Worm (Caenorhabditis elegans) whole organism, L4 larva: ENCODE results near the gene kars-1.
A peak's percentile ranks its signal among the peaks of the same experiment; 100 is the strongest.

Experiments used
- F26F4.8 ChIP-seq: fragments of 200-800 bp; sonication (Bioruptor generic); conservative IDR thresholded peaks from 2 replicates; pipeline ENCODE4 v1.3.6; 2022; ENCODE audit warnings: missing genetic modification characterization, missing compliant biosample characterization
- F37D6.2 ChIP-seq: sonication (generic microtip); optimal IDR thresholded peaks from 2 replicates; lab custom pipeline; 2016; ENCODE audit warnings: mild to moderate bottlenecking, missing genetic modification characterization, missing compliant biosample characterization
- ama-1 ChIP-seq: fragments of 150-350 bp; optimal IDR thresholded peaks from 2 replicates; lab custom pipeline; 2014; ENCODE audit warnings: inconsistent platforms, mixed read lengths
- arid-1 ChIP-seq: fragments of 200-800 bp; sonication (Bioruptor generic); conservative IDR thresholded peaks from 2 replicates; pipeline ENCODE4 v1.3.6; 2022; ENCODE audit warnings: missing genetic modification reagents, missing genetic modification characterization, missing compliant biosample characterization
- attf-4 ChIP-seq: sonication (generic microtip); optimal IDR thresholded peaks from 3 replicates; lab custom pipeline; 2017; ENCODE audit warnings: missing biosample characterization, missing genetic modification characterization
- ceh-20 ChIP-seq: fragments of 200-800 bp; sonication (Bioruptor generic); IDR thresholded peaks from 2 replicates; pipeline ENCODE4 v1.3.6; 2022; ENCODE audit warnings: missing genetic modification reagents, missing genetic modification characterization, missing compliant biosample characterization
- ceh-28 ChIP-seq: fragments of 150-350 bp; optimal IDR thresholded peaks from 2 replicates; lab custom pipeline; 2014; ENCODE audit warnings: missing biosample characterization, missing genetic modification reagents, missing genetic modification characterization
- ceh-44 ChIP-seq: fragments of 200-800 bp; sonication (Bioruptor generic); IDR thresholded peaks from 2 replicates; pipeline ENCODE4 v1.3.6; 2022; ENCODE audit warnings: missing genetic modification reagents, missing genetic modification characterization, missing compliant biosample characterization
- cey-2 ChIP-seq: sonication (generic microtip); optimal IDR thresholded peaks from 3 replicates; lab custom pipeline; 2017; ENCODE audit warnings: missing genetic modification characterization, mild to moderate bottlenecking, missing compliant biosample characterization, antibody characterized with exemption, borderline replicate concordance; ENCODE audit not compliant: insufficient read depth
- daf-12 ChIP-seq: fragments of 150-350 bp; optimal IDR thresholded peaks from 2 replicates; lab custom pipeline; 2014; ENCODE audit warnings: missing biosample characterization, missing genetic modification reagents, missing genetic modification characterization
- daf-8 ChIP-seq: fragments of 200-800 bp; sonication (Bioruptor generic); IDR thresholded peaks from 2 replicates; pipeline ENCODE4 v1.3.6; 2022; ENCODE audit warnings: missing genetic modification characterization, missing compliant biosample characterization
- egl-27 ChIP-seq: sonication (generic microtip); optimal IDR thresholded peaks from 3 replicates; lab custom pipeline; 2017; ENCODE audit warnings: missing biosample characterization, missing genetic modification reagents, missing genetic modification characterization
- egl-43 ChIP-seq: fragments of 200-800 bp; sonication (Bioruptor generic); IDR thresholded peaks from 2 replicates; pipeline ENCODE4 v1.3.6; 2022; ENCODE audit warnings: missing genetic modification reagents, missing genetic modification characterization, missing compliant biosample characterization
- fos-1 ChIP-seq: fragments of 150-350 bp; optimal IDR thresholded peaks from 2 replicates; lab custom pipeline; 2014; ENCODE audit warnings: missing biosample characterization, missing genetic modification characterization
- hif-1 ChIP-seq, 2 experiments: sonication (generic microtip); optimal IDR thresholded peaks; 2 replicates each; lab custom pipeline; 2016 to 2017; ENCODE audit warnings: missing compliant biosample characterization in 2 of 2, missing genetic modification characterization in 2 of 2, missing genetic modification reagents in 2 of 2, missing genotype in 2 of 2, mild to moderate bottlenecking in 1 of 2
- hlh-11 ChIP-seq: fragments of 200-800 bp; sonication (Bioruptor generic); optimal IDR thresholded peaks from 2 replicates; lab custom pipeline; 2018; ENCODE audit warnings: mild to moderate bottlenecking, missing genetic modification characterization, missing compliant biosample characterization
- hlh-30 ChIP-seq: sonication (generic microtip); optimal IDR thresholded peaks from 2 replicates; lab custom pipeline; 2017; ENCODE audit warnings: antibody characterized with exemption, mild to moderate bottlenecking, missing genetic modification characterization, missing compliant biosample characterization; ENCODE audit not compliant: insufficient read depth
- jun-1 ChIP-seq: fragments of 150-350 bp; optimal IDR thresholded peaks from 2 replicates; lab custom pipeline; 2014; ENCODE audit warnings: missing biosample characterization, missing genetic modification reagents, missing genetic modification characterization
- lin-39 ChIP-seq: fragments of 150-350 bp; optimal IDR thresholded peaks from 2 replicates; lab custom pipeline; 2014; ENCODE audit warnings: missing biosample characterization, missing genetic modification reagents, missing genetic modification characterization
- lir-3 ChIP-seq: sonication (generic microtip); optimal IDR thresholded peaks from 2 replicates; lab custom pipeline; 2016; ENCODE audit warnings: mild to moderate bottlenecking, missing genetic modification characterization, missing compliant biosample characterization
- madf-5 ChIP-seq, 2 experiments: fragments of 200-800 bp; sonication (Bioruptor generic); IDR thresholded peaks; 2 replicates each; pipeline ENCODE4 v1.3.6; 2022; ENCODE audit warnings: missing compliant biosample characterization in 2 of 2, missing genetic modification characterization in 2 of 2
- mdt-29 ChIP-seq: fragments of 200-800 bp; sonication (Bioruptor generic); IDR thresholded peaks from 2 replicates; pipeline ENCODE4 v1.3.6; 2022; ENCODE audit warnings: missing genetic modification reagents, missing genetic modification characterization, missing compliant biosample characterization
- mes-2 ChIP-seq: sonication (generic microtip); optimal IDR thresholded peaks from 2 replicates; lab custom pipeline; 2016; ENCODE audit warnings: missing genotype, mild to moderate bottlenecking, missing genetic modification characterization, missing compliant biosample characterization; ENCODE audit not compliant: poor library complexity, severe bottlenecking
- nhr-10 ChIP-seq: fragments of 150-350 bp; optimal IDR thresholded peaks from 2 replicates; lab custom pipeline; 2014; ENCODE audit warnings: missing biosample characterization, missing genetic modification characterization
- nhr-102 ChIP-seq: sonication (generic microtip); optimal IDR thresholded peaks from 2 replicates; lab custom pipeline; 2016; ENCODE audit warnings: mild to moderate bottlenecking, missing genetic modification characterization, moderate library complexity, missing compliant biosample characterization
- nhr-111 ChIP-seq: fragments of 200-800 bp; sonication (Bioruptor generic); optimal IDR thresholded peaks from 2 replicates; lab custom pipeline; 2018; ENCODE audit warnings: mild to moderate bottlenecking, missing genetic modification characterization, missing compliant biosample characterization
- nhr-237 ChIP-seq: sonication (generic microtip); optimal IDR thresholded peaks from 2 replicates; lab custom pipeline; 2017; ENCODE audit warnings: missing biosample characterization, missing genetic modification characterization
- nhr-25 ChIP-seq: sonication (generic microtip); optimal IDR thresholded peaks from 2 replicates; lab custom pipeline; 2017; ENCODE audit warnings: missing genetic modification characterization, mild to moderate bottlenecking, missing compliant biosample characterization, antibody characterized with exemption, moderate library complexity, borderline replicate concordance; ENCODE audit not compliant: insufficient read depth
- nhr-28 ChIP-seq: fragments of 150-350 bp; optimal IDR thresholded peaks from 2 replicates; lab custom pipeline; 2014; ENCODE audit warnings: missing biosample characterization, missing genetic modification characterization
- pha-4 ChIP-seq, 2 experiments: fragments of 150-350 bp in 1 of 2; fragments of 200-800 bp in 1 of 2; sonication (Bioruptor generic) in 1 of 2; IDR thresholded peaks in 1 of 2; optimal IDR thresholded peaks in 1 of 2; 2 replicates each; pipeline versions ENCODE4 v1.3.6 to Lab custom; 2014 to 2022; ENCODE audit warnings: missing genetic modification characterization in 2 of 2, missing genetic modification reagents in 2 of 2, missing biosample characterization in 1 of 2, missing compliant biosample characterization in 1 of 2
- rbr-2 ChIP-seq: sonication (generic microtip); optimal IDR thresholded peaks from 2 replicates; lab custom pipeline; 2016; ENCODE audit warnings: missing genotype, missing genetic modification characterization, missing compliant biosample characterization
- saeg-2 ChIP-seq: fragments of 200-800 bp; sonication (Bioruptor generic); IDR thresholded peaks from 2 replicates; pipeline ENCODE4 v1.3.6; 2022; ENCODE audit warnings: missing genetic modification reagents, missing genetic modification characterization, missing compliant biosample characterization
- sdz-12 ChIP-seq: fragments of 200-800 bp; sonication (Bioruptor generic); optimal IDR thresholded peaks from 2 replicates; lab custom pipeline; 2018; ENCODE audit warnings: mild to moderate bottlenecking, missing genetic modification characterization, missing compliant biosample characterization
- spr-3 ChIP-seq: fragments of 200-800 bp; sonication (Bioruptor generic); optimal IDR thresholded peaks from 2 replicates; lab custom pipeline; 2018; ENCODE audit warnings: mild to moderate bottlenecking, missing genetic modification characterization, missing compliant biosample characterization
- tra-1 ChIP-seq: fragments of 200-800 bp; sonication (Bioruptor generic); IDR thresholded peaks from 2 replicates; pipeline ENCODE4 v1.3.6; 2022; ENCODE audit warnings: missing genetic modification reagents, missing genetic modification characterization, missing compliant biosample characterization
- vab-7 ChIP-seq: fragments of 200-800 bp; sonication (Bioruptor generic); IDR thresholded peaks from 2 replicates; pipeline ENCODE4 v1.3.6; 2022; ENCODE audit warnings: missing genetic modification reagents, missing genetic modification characterization, missing compliant biosample characterization
- zfp-3 ChIP-seq: fragments of 200-800 bp; sonication (Bioruptor generic); conservative IDR thresholded peaks from 2 replicates; pipeline ENCODE4 v1.3.6; 2022; ENCODE audit warnings: missing genetic modification reagents, missing genetic modification characterization, missing compliant biosample characterization
- zip-11 ChIP-seq: fragments of 200-800 bp; sonication (Bioruptor generic); IDR thresholded peaks from 2 replicates; pipeline ENCODE4 v1.3.6; 2022; ENCODE audit warnings: missing genetic modification characterization, missing compliant biosample characterization

kars-1 gene

ce11 chrII:7099231-7099630 is 27.0 kb upstream of the kars-1 start (continued):
- TF ChIP-seq egl-43: no peak
- TF ChIP-seq ceh-28 (tag; lab: Kevin White, UChicago): no peak
- no peak for TF ChIP-seq nhr-28 (tag; lab: Kevin White, UChicago)
- no peak for TF ChIP-seq nhr-10 (tag; lab: Kevin White, UChicago)
- no peak for TF ChIP-seq lir-3 (tag; lab: Kevin White, UChicago)
- TF ChIP-seq mdt-29 (GFP tag; lab: Robert Waterston, UW): no peak
- no peak for TF ChIP-seq attf-4
- TF ChIP-seq hif-1 (tag; optimal IDR thresholded peaks at IDR 0.05; lab: Kevin White, UChicago): peak in 1 of 2 experiments; percentile 31
- TF ChIP-seq jun-1 (tag; lab: Kevin White, UChicago): no peak
- TF ChIP-seq F26F4.8 (GFP tag; lab: Robert Waterston, UW): no peak
- no peak for TF ChIP-seq vab-7 (GFP tag; lab: Robert Waterston, UW)
- TF ChIP-seq madf-5 (GFP tag; IDR thresholded peaks at IDR 0.05; lab: Robert Waterston, UW): 0 out of 4 replicates have a peak, but pooled peaks of 1 of the 2 experiments have one; percentile 3
- TF ChIP-seq ceh-44 (GFP tag; lab: Robert Waterston, UW): no peak
- TF ChIP-seq sdz-12 (GFP tag; lab: Kevin White, UChicago): no peak
- TF ChIP-seq daf-12: no peak
- no peak for TF ChIP-seq saeg-2 (GFP tag; lab: Robert Waterston, UW)
- TF ChIP-seq lin-39: no peak
- TF ChIP-seq hlh-11 (tag; lab: Kevin White, UChicago): no peak
- no peak for TF ChIP-seq hlh-30 (tag; lab: Kevin White, UChicago)
- TF ChIP-seq nhr-111 (GFP tag; lab: Kevin White, UChicago): no peak
- TF ChIP-seq nhr-237 (tag; lab: Kevin White, UChicago): no peak
- TF ChIP-seq F37D6.2 (tag; lab: Kevin White, UChicago): no peak
- peak; percentile 74; the same call in 1 of the 2 replicates for TF ChIP-seq zfp-3 (GFP tag; lab: Robert Waterston, UW)
- TF ChIP-seq zip-11 (GFP tag; lab: Robert Waterston, UW): no peak
- TF ChIP-seq rbr-2: no peak
- TF ChIP-seq cey-2: no peak
- TF ChIP-seq mes-2 (tag; lab: Kevin White, UChicago): no peak
- TF ChIP-seq ceh-20: no peak
- no peak for TF ChIP-seq daf-8 (GFP tag; lab: Robert Waterston, UW)
- TF ChIP-seq fos-1: no peak
- no peak for TF ChIP-seq spr-3 (GFP tag; lab: Kevin White, UChicago)
- peak; percentile 63 for TF ChIP-seq ama-1 (lab: Kevin White, UChicago)
- no peak for TF ChIP-seq arid-1 (GFP tag; lab: Robert Waterston, UW)
- no peak for TF ChIP-seq tra-1 (GFP tag; lab: Robert Waterston, UW)
- TF ChIP-seq nhr-102 (tag; lab: Kevin White, UChicago): no peak
- TF ChIP-seq nhr-25 (tag; lab: Kevin White, UChicago): no peak
- TF ChIP-seq pha-4 (GFP tag; IDR thresholded peaks at IDR 0.05; lab: Robert Waterston, UW): no peak
- no peak for TF ChIP-seq pha-4 (tag; optimal IDR thresholded peaks at IDR 0.05; lab: Kevin White, UChicago)
- TF ChIP-seq, all 104 proteins: peak for 7

ce11 chrII:7098578-7098977 is 26.4 kb upstream of the kars-1 start, which contains the start of gene mct-5:
Gene mct-5, minus strand, starts transcription at chrII:7098593.
- TF ChIP-seq arid-1 (GFP tag; lab: Robert Waterston, UW) (no peak), egl-27 (no peak)
